Fruit fly (Drosophila melanogaster) whole organism, pupa: ENCODE results near the gene f-cup.

ENCODE experiments used
- CG17806 ChIP-seq: fragments of 200-800 bp; sonication (Bioruptor generic); optimal IDR thresholded peaks from 2 replicates; lab custom pipeline; 2018; ENCODE audit warnings: missing biosample characterization, mild to moderate bottlenecking, missing genetic modification characterization, moderate library complexity
- fd96Ca ChIP-seq: fragments of 200-800 bp; sonication (Bioruptor generic); IDR thresholded peaks from 3 replicates; pipeline ENCODE4 v1.3.6; 2022; ENCODE audit warnings: missing biosample characterization, missing genetic modification characterization
- gl ChIP-seq: fragments of 200-800 bp; sonication (Bioruptor generic); optimal IDR thresholded peaks from 2 replicates; lab custom pipeline; 2018; ENCODE audit warnings: missing biosample characterization, mild to moderate bottlenecking, missing genetic modification characterization
- rn ChIP-seq: fragments of 200-800 bp; sonication (Bioruptor generic); IDR thresholded peaks from 2 replicates; pipeline ENCODE4 v1.3.6; 2022; ENCODE audit warnings: missing biosample characterization, missing genetic modification characterization

dm6 chr3R:13647734-13648541 is 52.7 kb downstream of the f-cup start:
- no peak for TF ChIP-seq gl (tag; lab: Kevin White, UChicago)
- TF ChIP-seq rn (GFP tag; lab: Robert Waterston, UW), result no peak
- 0 out of 3 replicates have a peak, but pooled peaks have one; percentile 46 for TF ChIP-seq fd96Ca
- no peak for TF ChIP-seq CG17806
